Worm (Caenorhabditis elegans) whole organism, young adult: Measurements from ENCODE around the gene clh-4.

Experiments used
- B0261.1 ChIP-seq: sonication (generic microtip); optimal IDR thresholded peaks from 2 replicates; lab custom pipeline; 2016; ENCODE audit warnings: mild to moderate bottlenecking, missing genetic modification characterization, moderate library complexity, missing compliant biosample characterization
- B0336.3 ChIP-seq: fragments of 200-800 bp; sonication (Bioruptor generic); IDR thresholded peaks from 2 replicates; pipeline ENCODE4 v1.3.6; 2022; ENCODE audit warnings: missing genetic modification characterization, missing compliant biosample characterization
- C06A6.2 ChIP-seq: fragments of 200-800 bp; sonication (Bioruptor generic); conservative IDR thresholded peaks from 2 replicates; pipeline ENCODE4 v1.3.6; 2022; ENCODE audit warnings: missing genetic modification characterization, missing compliant biosample characterization
- F10E7.11 ChIP-seq: sonication (generic microtip); optimal IDR thresholded peaks from 2 replicates; lab custom pipeline; 2017; ENCODE audit warnings: mild to moderate bottlenecking, missing genetic modification characterization, moderate library complexity, missing compliant biosample characterization
- F33H1.4 ChIP-seq: fragments of 200-800 bp; sonication (Bioruptor generic); IDR thresholded peaks from 2 replicates; pipeline ENCODE4 v1.3.6; 2022; ENCODE audit warnings: missing genetic modification reagents, missing genetic modification characterization, missing compliant biosample characterization
- F37B4.10 ChIP-seq: fragments of 200-800 bp; sonication (Bioruptor generic); IDR thresholded peaks from 2 replicates; pipeline ENCODE4 v1.3.6; 2022; ENCODE audit warnings: missing genetic modification characterization, missing compliant biosample characterization
- F39B2.1 ChIP-seq: fragments of 200-800 bp; sonication (Bioruptor generic); IDR thresholded peaks from 2 replicates; pipeline ENCODE4 v1.3.6; 2022; ENCODE audit warnings: missing genetic modification reagents, missing genetic modification characterization, missing compliant biosample characterization
- F52B5.7 ChIP-seq: sonication (generic microtip); optimal IDR thresholded peaks from 2 replicates; lab custom pipeline; 2016; ENCODE audit warnings: mild to moderate bottlenecking, missing genetic modification characterization, missing compliant biosample characterization
- F57C9.4 ChIP-seq: sonication (generic microtip); optimal IDR thresholded peaks from 2 replicates; lab custom pipeline; 2017; ENCODE audit warnings: mild to moderate bottlenecking, missing genetic modification characterization, missing compliant biosample characterization
- Y53G8AR.9 ChIP-seq: fragments of 200-800 bp; sonication (Bioruptor generic); conservative IDR thresholded peaks from 2 replicates; pipeline ENCODE4 v1.3.6; 2022; ENCODE audit warnings: missing genetic modification reagents, missing genetic modification characterization, missing compliant biosample characterization
- Y67H2A.10 ChIP-seq: fragments of 200-800 bp; sonication (Bioruptor generic); conservative IDR thresholded peaks from 2 replicates; pipeline ENCODE4 v1.3.6; 2022; ENCODE audit warnings: missing genetic modification reagents, missing genetic modification characterization, missing compliant biosample characterization
- ZK185.1 ChIP-seq: sonication (generic microtip); optimal IDR thresholded peaks from 2 replicates; lab custom pipeline; 2016; ENCODE audit warnings: mild to moderate bottlenecking, missing genetic modification characterization, missing compliant biosample characterization; ENCODE audit not compliant: poor library complexity, severe bottlenecking
- ama-1 ChIP-seq, 3 experiments: fragments of 150-350 bp in 1 of 3; sonication (generic microtip) in 2 of 3; optimal IDR thresholded peaks; 2 replicates each; lab custom pipeline; 2014 to 2018; ENCODE audit warnings: missing biosample characterization in 2 of 3, missing genetic modification characterization in 2 of 3, missing genetic modification reagents in 2 of 3
- aptf-2 ChIP-seq: fragments of 200-800 bp; sonication (Bioruptor generic); conservative IDR thresholded peaks from 2 replicates; pipeline ENCODE4 v1.3.6; 2022; ENCODE audit warnings: missing genetic modification reagents, missing genetic modification characterization, missing compliant biosample characterization
- attf-5 ChIP-seq: fragments of 200-800 bp; sonication (Bioruptor generic); optimal IDR thresholded peaks from 2 replicates; lab custom pipeline; 2018; ENCODE audit warnings: mild to moderate bottlenecking, missing genetic modification characterization, missing compliant biosample characterization
- cebp-1 ChIP-seq, 2 experiments: fragments of 200-800 bp in 1 of 2; sonication (Bioruptor generic) in 1 of 2; sonication (generic microtip) in 1 of 2; IDR thresholded peaks in 1 of 2; optimal IDR thresholded peaks in 1 of 2; 2 replicates each; pipeline versions ENCODE4 v1.3.6 to Lab custom; 2017 to 2022; ENCODE audit warnings: missing compliant biosample characterization in 2 of 2, missing genetic modification characterization in 2 of 2, mild to moderate bottlenecking in 1 of 2, missing genetic modification reagents in 1 of 2, moderate library complexity in 1 of 2
- ceh-58 ChIP-seq: fragments of 200-800 bp; sonication (Bioruptor generic); IDR thresholded peaks from 2 replicates; pipeline ENCODE4 v1.3.6; 2022; ENCODE audit warnings: missing genetic modification characterization, missing compliant biosample characterization
- chd-7 ChIP-seq: sonication (generic microtip); optimal IDR thresholded peaks from 2 replicates; lab custom pipeline; 2016; ENCODE audit warnings: mild to moderate bottlenecking, missing genetic modification characterization, moderate library complexity, missing compliant biosample characterization
- die-1 ChIP-seq: sonication (generic microtip); optimal IDR thresholded peaks from 2 replicates; lab custom pipeline; 2016; ENCODE audit warnings: missing genotype, mild to moderate bottlenecking, missing genetic modification characterization, missing compliant biosample characterization
- dox-1 ChIP-seq: fragments of 200-800 bp; sonication (Bioruptor generic); IDR thresholded peaks from 2 replicates; pipeline ENCODE4 v1.3.6; 2022; ENCODE audit warnings: missing genetic modification reagents, missing genetic modification characterization, missing compliant biosample characterization
- dpff-1 ChIP-seq: sonication (generic microtip); optimal IDR thresholded peaks from 2 replicates; lab custom pipeline; 2017; ENCODE audit warnings: mild to moderate bottlenecking, missing genetic modification characterization, missing compliant biosample characterization
- egl-44 ChIP-seq: fragments of 200-800 bp; sonication (Bioruptor generic); IDR thresholded peaks from 2 replicates; pipeline ENCODE4 v1.3.6; 2022; ENCODE audit warnings: missing genetic modification reagents, missing genetic modification characterization, missing compliant biosample characterization
- ekl-4 ChIP-seq: fragments of 200-800 bp; sonication (Bioruptor generic); IDR thresholded peaks from 2 replicates; pipeline ENCODE4 v1.3.6; 2022; ENCODE audit warnings: missing genetic modification reagents, missing genetic modification characterization, missing compliant biosample characterization
- ets-4 ChIP-seq: fragments of 200-800 bp; sonication (Bioruptor generic); optimal IDR thresholded peaks from 2 replicates; lab custom pipeline; 2018; ENCODE audit warnings: mild to moderate bottlenecking, missing genetic modification characterization, missing compliant biosample characterization
- let-526 ChIP-seq: fragments of 200-800 bp; sonication (Bioruptor generic); IDR thresholded peaks from 2 replicates; pipeline ENCODE4 v1.3.6; 2022; ENCODE audit warnings: missing genetic modification reagents, missing genetic modification characterization, missing compliant biosample characterization
- let-607 ChIP-seq, 2 experiments: fragments of 200-800 bp in 1 of 2; sonication (Bioruptor generic) in 1 of 2; sonication (generic microtip) in 1 of 2; optimal IDR thresholded peaks; 2 replicates each; lab custom pipeline; 2016 to 2018; ENCODE audit warnings: mild to moderate bottlenecking in 2 of 2, missing compliant biosample characterization in 2 of 2, missing genetic modification characterization in 2 of 2, moderate library complexity in 2 of 2, missing genotype in 1 of 2
- madf-10 ChIP-seq: sonication (generic microtip); optimal IDR thresholded peaks from 2 replicates; lab custom pipeline; 2016; ENCODE audit warnings: mild to moderate bottlenecking, missing genetic modification characterization, missing compliant biosample characterization
- madf-3 ChIP-seq: fragments of 200-800 bp; sonication (Bioruptor generic); IDR thresholded peaks from 2 replicates; pipeline ENCODE4 v1.3.6; 2022; ENCODE audit warnings: missing genetic modification reagents, missing genetic modification characterization, missing compliant biosample characterization
- madf-6 ChIP-seq: fragments of 200-800 bp; sonication (Bioruptor generic); IDR thresholded peaks from 2 replicates; pipeline ENCODE4 v1.3.6; 2022; ENCODE audit warnings: missing genetic modification reagents, missing genetic modification characterization, missing compliant biosample characterization
- nhr-179 ChIP-seq: sonication (generic microtip); optimal IDR thresholded peaks from 2 replicates; lab custom pipeline; 2016; ENCODE audit warnings: mild to moderate bottlenecking, missing genetic modification characterization, missing compliant biosample characterization
- nhr-90 ChIP-seq: sonication (generic microtip); optimal IDR thresholded peaks from 2 replicates; lab custom pipeline; 2016; ENCODE audit warnings: missing genotype, mild to moderate bottlenecking, missing genetic modification characterization, missing compliant biosample characterization
- pbrm-1 ChIP-seq: fragments of 200-800 bp; sonication (Bioruptor generic); IDR thresholded peaks from 2 replicates; pipeline ENCODE4 v1.3.6; 2022; ENCODE audit warnings: missing genetic modification reagents, missing genetic modification characterization, missing compliant biosample characterization
- rcor-1 ChIP-seq: fragments of 200-800 bp; sonication (Bioruptor generic); IDR thresholded peaks from 2 replicates; pipeline ENCODE4 v1.3.6; 2022; ENCODE audit warnings: missing genetic modification reagents, missing genetic modification characterization, missing compliant biosample characterization
- repo-1 ChIP-seq: sonication (generic microtip); optimal IDR thresholded peaks from 2 replicates; lab custom pipeline; 2017; ENCODE audit warnings: mild to moderate bottlenecking, missing genetic modification characterization, missing compliant biosample characterization
- sdz-38 ChIP-seq: sonication (generic microtip); optimal IDR thresholded peaks from 2 replicates; lab custom pipeline; 2016; ENCODE audit warnings: missing genotype, missing genetic modification characterization, missing compliant biosample characterization
- tlf-1 ChIP-seq: fragments of 200-800 bp; sonication (Bioruptor generic); optimal IDR thresholded peaks from 2 replicates; lab custom pipeline; 2018; ENCODE audit warnings: mild to moderate bottlenecking, missing genetic modification characterization, missing compliant biosample characterization
- unc-130 ChIP-seq: sonication (generic microtip); optimal IDR thresholded peaks from 2 replicates; lab custom pipeline; 2016; ENCODE audit warnings: missing genetic modification reagents, missing genetic modification characterization, missing compliant biosample characterization
- zim-3 ChIP-seq: sonication (generic microtip); optimal IDR thresholded peaks from 2 replicates; lab custom pipeline; 2017; ENCODE audit warnings: mild to moderate bottlenecking, missing genetic modification characterization, moderate library complexity, missing compliant biosample characterization
- ztf-22 ChIP-seq: fragments of 200-800 bp; sonication (Bioruptor generic); optimal IDR thresholded peaks from 2 replicates; lab custom pipeline; 2018; ENCODE audit warnings: mild to moderate bottlenecking, missing genetic modification characterization, moderate library complexity, missing compliant biosample characterization
- ztf-26 ChIP-seq: sonication (generic microtip); optimal IDR thresholded peaks from 2 replicates; lab custom pipeline; 2017; ENCODE audit warnings: missing genetic modification characterization, missing compliant biosample characterization
- ztf-6 ChIP-seq: fragments of 200-800 bp; sonication (Bioruptor generic); IDR thresholded peaks from 2 replicates; pipeline ENCODE4 v1.3.6; 2022; ENCODE audit warnings: missing genetic modification reagents, missing genetic modification characterization, missing compliant biosample characterization

The clh-4 gene

DNA sequence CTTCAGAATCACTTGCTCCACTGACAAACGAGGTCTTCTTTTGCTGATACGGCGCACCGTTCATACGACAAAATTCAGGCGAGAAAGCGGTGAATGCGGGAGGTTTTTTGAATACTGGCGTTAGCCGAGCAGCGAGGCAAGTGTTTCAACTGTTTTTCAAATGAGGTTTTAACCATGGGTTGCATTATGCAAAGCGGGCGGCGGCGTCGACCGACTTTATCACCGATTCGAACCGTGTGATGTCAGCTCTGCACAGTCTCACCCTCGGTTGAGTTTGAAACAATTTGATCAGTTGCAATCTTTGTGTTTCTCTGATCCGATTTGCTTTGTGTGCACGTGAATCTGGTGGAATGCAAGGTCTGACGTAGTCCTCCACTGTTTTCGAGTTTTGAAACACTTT, at the start of gene clh-4:
Gene clh-4, minus strand, starts transcription at position 101 of the 400 bp plus-strand sequence.
- TF ChIP-seq B0261.1 (tag; lab: Kevin White, UChicago): no peak

ce11 chrX:4148449-4149031, 48.2 kb upstream of the clh-4 start:
- TF ChIP-seq aptf-2 (no peak), ets-4 (no peak), nhr-179 (no peak), repo-1 (tag; lab: Kevin White, UChicago) (peak; percentile 69), dpff-1 (tag; lab: Kevin White, UChicago) (peak; percentile 49), ekl-4 (GFP tag; lab: Robert Waterston, UW) (0 out of 2 replicates have a peak, but pooled peaks have one; percentile 15), ama-1 (optimal IDR thresholded peaks at IDR 0.05; lab: Kevin White, UChicago) (no peak), ama-1 (GFP tag; optimal IDR thresholded peaks at IDR 0.05; lab: Kevin White, UChicago) (peak in 1 of 2 experiments; percentile 41), egl-44 (GFP tag; lab: Robert Waterston, UW) (no peak), madf-6 (GFP tag; lab: Robert Waterston, UW) (0 out of 2 replicates have a peak, but pooled peaks have one; percentile 21), Y53G8AR.9 (peak; percentile 8; the same call in 1 of the 2 replicates), ztf-26 (tag; lab: Kevin White, UChicago) (peak; percentile 31), attf-5 (GFP tag; lab: Kevin White, UChicago) (no peak), B0336.3 (GFP tag; lab: Robert Waterston, UW) (peak; percentile 5; the same call in 1 of the 2 replicates), F33H1.4 (GFP tag; lab: Robert Waterston, UW) (no peak), nhr-90 (tag; lab: Kevin White, UChicago) (no peak), cebp-1 (GFP tag; IDR thresholded peaks at IDR 0.05; lab: Robert Waterston, UW) (no peak), cebp-1 (tag; optimal IDR thresholded peaks at IDR 0.05; lab: Kevin White, UChicago) (peak; percentile 39), ceh-58 (GFP tag; lab: Robert Waterston, UW) (0 out of 2 replicates have a peak, but pooled peaks have one; percentile 3), pbrm-1 (0 out of 2 replicates have a peak, but pooled peaks have one; percentile 15)
- TF ChIP-seq, all 124 proteins: peak for 11

- TF ChIP-seq ztf-6 (GFP tag; lab: Robert Waterston, UW) (no peak), sdz-38 (tag; lab: Kevin White, UChicago) (no peak), F39B2.1 (GFP tag; lab: Robert Waterston, UW) (peak; percentile 43), tlf-1 (peak; percentile 25), F57C9.4 (peak; percentile 56), dox-1 (GFP tag; lab: Robert Waterston, UW) (peak; percentile 53), zim-3 (tag; lab: Kevin White, UChicago) (peak; percentile 71), unc-130 (GFP tag; lab: Kevin White, UChicago) (peak; percentile 6), C06A6.2 (peak; percentile 27), nhr-179 (no peak), let-607 (tag; optimal IDR thresholded peaks at IDR 0.05; lab: Kevin White, UChicago) (peak; percentile 1 to 31), die-1 (no peak), F52B5.7 (tag; lab: Kevin White, UChicago) (peak; percentile 44), B0336.3 (GFP tag; lab: Robert Waterston, UW) (peak; percentile 60), ZK185.1 (tag; lab: Kevin White, UChicago) (peak; percentile 33), rcor-1 (GFP tag; lab: Robert Waterston, UW) (no peak; the same call in 1 of the 2 replicates), F37B4.10 (GFP tag; lab: Robert Waterston, UW) (no peak), madf-10 (peak; percentile 73), chd-7 (tag; lab: Kevin White, UChicago) (peak; percentile 48), madf-6 (GFP tag; lab: Robert Waterston, UW) (peak; percentile 26), pbrm-1 (peak; percentile 74; the same call in 1 of the 2 replicates), let-526 (GFP tag; lab: Robert Waterston, UW) (0 out of 2 replicates have a peak, but pooled peaks have one; percentile 4), Y67H2A.10 (GFP tag; lab: Robert Waterston, UW) (no peak), ceh-58 (GFP tag; lab: Robert Waterston, UW) (no peak), dpff-1 (tag; lab: Kevin White, UChicago) (peak; percentile 71), ztf-22 (GFP tag; lab: Kevin White, UChicago) (no peak), madf-3 (GFP tag; lab: Robert Waterston, UW) (peak; percentile 70), F10E7.11 (peak; percentile 50)
Observed at ce11 chrX:4147600-4148448, 47.5 kb upstream of the clh-4 start.
